Worm (Caenorhabditis elegans): ENCODE measurements around the gene Y54F10AR.1.

DNA sequence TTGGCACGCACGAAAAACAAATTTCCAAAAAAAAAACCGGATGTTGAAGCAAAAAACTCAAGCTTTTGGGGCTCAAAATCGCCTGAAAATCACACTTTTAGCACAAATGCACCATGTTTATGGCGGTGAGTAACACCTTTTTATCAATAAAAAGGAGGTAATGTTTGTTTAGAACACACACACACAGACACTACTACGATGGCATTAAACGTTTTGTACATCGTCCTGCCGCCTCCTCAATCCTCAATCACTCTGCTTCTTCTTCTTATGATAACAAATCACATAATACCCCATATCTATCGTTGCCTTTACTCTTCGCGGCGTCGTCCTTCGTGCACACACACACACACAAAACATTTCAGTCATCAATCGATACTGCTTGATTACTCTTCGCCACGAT, 10.7 kb upstream of the Y54F10AR.1 start, which contains the start of gene gpa-17:
- TF ChIP-seq unc-39 (tag; optimal IDR thresholded peaks at IDR 0.05) (no peak), skn-1 (tag; optimal IDR thresholded peaks at IDR 0.05) (no peak), hmg-11 (tag; optimal IDR thresholded peaks at IDR 0.05) (no peak), lin-39 (tag; optimal IDR thresholded peaks at IDR 0.05) (no peak), ama-1 (optimal IDR thresholded peaks at IDR 0.05) (no peak), mdl-1 (tag; optimal IDR thresholded peaks at IDR 0.05) (no peak), nhr-43 (tag; optimal IDR thresholded peaks at IDR 0.05; ENCODE audit: poor library complexity, severe bottlenecking) (no peak), nhr-28 (tag; optimal IDR thresholded peaks at IDR 0.05) (no peak)

Data from whole organism, L3 larva.